Worm (Caenorhabditis elegans) whole organism, mixed stage, embryonic: Measurements from ENCODE around the gene C18H9.1.

Experiments used
- M03D4.4 ChIP-seq: sonication (generic microtip); optimal IDR thresholded peaks from 2 replicates; lab custom pipeline; 2017; ENCODE audit warnings: mild to moderate bottlenecking, missing genetic modification characterization, missing compliant biosample characterization
- nhr-12 ChIP-seq: fragments of 150-350 bp; optimal IDR thresholded peaks from 2 replicates; lab custom pipeline; 2014; ENCODE audit warnings: missing biosample characterization, missing genetic modification characterization
- nhr-76 ChIP-seq: sonication (generic microtip); optimal IDR thresholded peaks from 2 replicates; lab custom pipeline; 2017; ENCODE audit warnings: missing biosample characterization, missing genetic modification characterization
- unc-62 ChIP-seq: fragments of 150-350 bp; optimal IDR thresholded peaks from 2 replicates; lab custom pipeline; 2014; ENCODE audit warnings: missing biosample characterization, missing genetic modification reagents, missing genetic modification characterization
- ztf-11 ChIP-seq: fragments of 150-350 bp; optimal IDR thresholded peaks from 2 replicates; lab custom pipeline; 2014; ENCODE audit warnings: missing biosample characterization, missing genetic modification characterization

DNA sequence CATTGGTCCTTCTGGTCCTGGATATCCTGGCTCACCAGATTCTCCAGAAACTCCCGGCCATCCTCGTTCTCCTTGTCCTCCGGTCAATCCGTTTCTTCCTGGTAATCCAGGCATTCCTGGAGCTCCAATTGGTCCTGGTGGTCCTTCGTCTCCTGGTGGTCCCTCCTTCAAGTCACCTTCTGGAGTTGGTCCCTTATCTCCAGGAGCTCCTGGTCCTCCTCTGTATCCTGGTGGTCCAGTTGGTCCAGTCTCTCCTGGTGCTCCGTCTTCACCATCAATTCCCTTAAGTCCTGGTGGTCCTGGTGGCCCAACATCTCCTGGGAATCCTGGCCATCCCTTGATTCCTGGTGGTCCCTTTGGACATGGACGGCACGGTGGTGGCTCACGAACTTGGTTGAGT, 11.7 kb downstream of the C18H9.1 start:
- TF ChIP-seq ztf-11 (tag; lab: Kevin White, UChicago) (no peak), unc-62 (GFP tag; lab: Kevin White, UChicago) (no peak), nhr-76 (tag; lab: Kevin White, UChicago) (no peak), M03D4.4 (tag; lab: Kevin White, UChicago) (no peak), nhr-12 (tag; lab: Kevin White, UChicago) (no peak)
